Fruit fly (Drosophila melanogaster): ENCODE data around the gene ng1.

- no peak for TF ChIP-seq toe (GFP tag; optimal IDR thresholded peaks at IDR 0.05)
- no peak for TF ChIP-seq ovo (GFP tag; optimal IDR thresholded peaks at IDR 0.05)
- no peak for TF ChIP-seq CG1620 (GFP tag; optimal IDR thresholded peaks at IDR 0.05)
- TF ChIP-seq CG7045 (GFP tag; optimal IDR thresholded peaks at IDR 0.05): no peak
- no peak for TF ChIP-seq CG33017 (tag; optimal IDR thresholded peaks at IDR 0.05)
- no peak for TF ChIP-seq kay (GFP tag; ENCODE audit: borderline replicate concordance)
Measured at dm6 chrX:3288247-3288838, 46.1 kb downstream of the ng1 start.

All from whole organism, adult.